Fruit fly (Drosophila melanogaster): ENCODE measurements around the gene Ugalt.

Gene Ugalt

DNA sequence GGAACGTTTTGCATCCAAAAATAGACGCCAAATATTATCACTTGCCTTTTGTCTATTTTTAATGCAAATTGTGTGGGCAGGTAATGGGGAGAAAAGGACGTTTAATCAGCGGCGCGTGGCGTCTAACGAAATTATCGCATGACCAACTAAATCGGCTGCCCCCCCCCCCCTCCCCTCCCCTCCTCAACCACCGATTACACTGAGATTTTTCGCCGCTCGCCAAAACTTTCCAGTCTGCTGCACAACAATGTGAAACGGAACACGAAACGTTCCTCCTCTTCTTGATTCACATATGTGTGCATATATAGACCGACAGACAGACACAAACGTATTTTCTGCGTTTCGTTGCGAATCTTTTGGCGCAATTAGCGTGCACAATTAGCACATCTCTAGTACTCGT lies 52.5 kb downstream of the Ugalt start:
- TF ChIP-seq slp2 (GFP tag; optimal IDR thresholded peaks at IDR 0.05) (no peak), Med (GFP tag) (peak; percentile 69), crol (GFP tag; IDR thresholded peaks at IDR 0.05) (peak; percentile 60), pfk (GFP tag; optimal IDR thresholded peaks at IDR 0.05) (peak; percentile 83)

Data from whole organism, embryonic.